Worm (Caenorhabditis elegans) whole organism, late embryonic: Measurements from ENCODE around the gene M117.1.

Experiments
- ceh-19 ChIP-seq: fragments of 200-800 bp; sonication (Bioruptor generic); optimal IDR thresholded peaks from 2 replicates; lab custom pipeline; 2018; ENCODE audit warnings: mild to moderate bottlenecking, missing genetic modification characterization, missing compliant biosample characterization
- ceh-48 ChIP-seq: sonication (generic microtip); optimal IDR thresholded peaks from 2 replicates; lab custom pipeline; 2016; ENCODE audit warnings: missing genetic modification characterization, inconsistent platforms, missing compliant biosample characterization
- nhr-11 ChIP-seq: fragments of 150-350 bp; optimal IDR thresholded peaks from 2 replicates; lab custom pipeline; 2014; ENCODE audit warnings: missing biosample characterization, missing genetic modification characterization
- pha-2 ChIP-seq: sonication (generic microtip); optimal IDR thresholded peaks from 2 replicates; lab custom pipeline; 2017; ENCODE audit warnings: mild to moderate bottlenecking, missing genetic modification characterization, missing compliant biosample characterization
- pha-4 ChIP-seq: fragments of 150-350 bp; optimal IDR thresholded peaks from 2 replicates; lab custom pipeline; 2018; ENCODE audit warnings: missing biosample characterization, missing genetic modification reagents, missing genetic modification characterization

DNA sequence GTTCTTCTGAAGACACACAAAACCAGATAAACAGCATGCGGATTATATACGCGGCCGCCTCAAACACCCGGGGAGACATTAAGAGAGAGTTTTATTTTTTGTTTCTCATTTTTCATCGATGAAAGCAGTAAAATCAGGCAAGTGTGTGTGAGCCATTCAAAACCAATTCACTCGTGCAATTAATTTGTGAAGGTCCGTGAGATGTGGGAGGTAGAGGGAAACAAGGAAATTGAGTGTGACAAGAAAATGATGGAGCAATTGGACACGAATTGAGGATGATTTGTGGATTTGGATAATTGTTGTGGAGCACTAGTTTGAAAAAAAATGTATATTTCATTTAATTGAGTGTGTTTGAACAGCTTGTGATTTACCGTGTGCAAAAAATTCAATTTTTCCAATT is 26.3 kb upstream of the M117.1 start:
- TF ChIP-seq pha-4 (tag; lab: Kevin White, UChicago) (no peak), pha-2 (tag; lab: Kevin White, UChicago) (no peak), nhr-11 (tag; lab: Kevin White, UChicago) (no peak), ceh-19 (no peak), ceh-48 (no peak)
